Fruit fly (Drosophila melanogaster): Measurements from ENCODE around the gene nrv2.
A peak's percentile ranks its signal among the peaks of the same experiment; 100 is the strongest.

nrv2 gene

DNA sequence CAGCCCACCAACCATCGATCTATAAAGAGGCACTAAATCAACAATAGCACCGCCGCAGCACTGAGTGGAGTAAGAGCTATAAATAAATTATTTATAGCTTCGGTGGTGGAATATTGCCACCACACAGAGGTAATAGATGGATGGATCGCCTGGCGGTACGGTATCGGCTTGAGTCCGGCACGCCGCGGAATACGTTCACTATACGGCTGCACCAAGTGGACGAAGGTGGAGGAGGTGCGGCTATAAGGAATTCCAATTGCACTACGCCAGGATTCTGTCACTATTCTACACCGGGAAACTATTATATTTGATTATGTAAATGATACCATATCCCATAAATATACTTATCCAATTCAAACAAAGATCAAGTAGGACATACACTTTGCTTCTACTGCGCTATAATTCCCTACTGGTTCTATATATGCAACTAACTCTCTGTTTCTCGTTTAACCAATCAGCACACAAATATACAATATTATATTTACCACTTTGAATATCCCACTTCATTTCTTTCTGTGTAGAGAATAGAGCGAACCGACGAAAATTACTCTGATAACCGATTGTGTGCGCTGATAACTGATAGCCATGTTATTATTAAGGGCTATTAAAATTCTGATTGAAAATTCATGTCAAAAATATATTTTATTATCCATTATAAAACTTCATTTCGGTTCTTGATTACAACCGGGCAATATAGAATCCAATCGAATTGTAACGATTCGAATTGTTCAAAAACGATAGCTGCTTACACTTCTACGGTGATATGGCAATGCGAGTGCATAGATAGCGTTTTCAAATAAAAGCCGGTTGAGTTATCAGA is 20.8 kb upstream of the nrv2 start (continued):
- no peak for TF ChIP-seq nau (GFP tag; optimal IDR thresholded peaks at IDR 0.05)
- TF ChIP-seq CG12769 (tag; optimal IDR thresholded peaks at IDR 0.05): peak; percentile 14
- TF ChIP-seq CG17361 (GFP tag; IDR thresholded peaks at IDR 0.05): peak; percentile 63; the same call in 2 of the 3 replicates
- TF ChIP-seq tgo (GFP tag; IDR thresholded peaks at IDR 0.05): 0 out of 3 replicates have a peak, but pooled peaks have one; percentile 15
- TF ChIP-seq gt (GFP tag; IDR thresholded peaks at IDR 0.05): no peak
- no peak for TF ChIP-seq Asciz (GFP tag; optimal IDR thresholded peaks at IDR 0.05)
- TF ChIP-seq shn (GFP tag; optimal IDR thresholded peaks at IDR 0.05): no peak
- no peak for TF ChIP-seq ci (GFP tag; IDR thresholded peaks at IDR 0.05)
- TF ChIP-seq Hsf (GFP tag; optimal IDR thresholded peaks at IDR 0.05): peak; percentile 21
- peak; percentile 44 for TF ChIP-seq Sox102F (GFP tag; optimal IDR thresholded peaks at IDR 0.05)
- peak; percentile 37 for TF ChIP-seq bcd (GFP tag; optimal IDR thresholded peaks at IDR 0.05)
- TF ChIP-seq CG31441 (GFP tag; IDR thresholded peaks at IDR 0.05): peak; percentile 55
- TF ChIP-seq Gsc (GFP tag; IDR thresholded peaks at IDR 0.05): 0 out of 2 replicates have a peak, but pooled peaks have one; percentile 22
- no peak for TF ChIP-seq HmgD (GFP tag; optimal IDR thresholded peaks at IDR 0.05)
- TF ChIP-seq CG12391 (tag; optimal IDR thresholded peaks at IDR 0.05): peak; percentile 53
- TF ChIP-seq CkIIα-i1 (GFP tag; IDR thresholded peaks at IDR 0.05): no peak
- peak; percentile 9 for TF ChIP-seq CG9817 (tag; optimal IDR thresholded peaks at IDR 0.05)
- peak; percentile 28; the same call in 1 of the 2 replicates for TF ChIP-seq Xrp1 (GFP tag; IDR thresholded peaks at IDR 0.05)
- TF ChIP-seq pzg (GFP tag; optimal IDR thresholded peaks at IDR 0.05): no peak
- TF ChIP-seq Hr3 (GFP tag; optimal IDR thresholded peaks at IDR 0.05): peak; percentile 1
- TF ChIP-seq tx (GFP tag; optimal IDR thresholded peaks at IDR 0.05): peak; percentile 10
- no peak for TF ChIP-seq Dek (tag; optimal IDR thresholded peaks at IDR 0.05)
- peak; percentile 16; the same call in 1 of the 2 replicates for TF ChIP-seq wor (GFP tag; IDR thresholded peaks at IDR 0.05)
- no peak for TF ChIP-seq CG8478 (optimal IDR thresholded peaks at IDR 0.05)
- peak; percentile 52 for TF ChIP-seq CG2120 (GFP tag; optimal IDR thresholded peaks at IDR 0.05)
- no peak for TF ChIP-seq Scr (GFP tag; IDR thresholded peaks at IDR 0.05; ENCODE audit: partially characterized antibody)
- peak; percentile 83 for TF ChIP-seq salm (tag; optimal IDR thresholded peaks at IDR 0.05)
- TF ChIP-seq slbo (GFP tag; IDR thresholded peaks at IDR 0.05): peak; percentile 40; the same call in 1 of the 2 replicates
- TF ChIP-seq sens (GFP tag): peak; percentile 90
- peak in 1 of 2 experiments; percentile 55 for TF ChIP-seq bsh (GFP tag; optimal IDR thresholded peaks at IDR 0.05)
- TF ChIP-seq CG16815 (GFP tag; optimal IDR thresholded peaks at IDR 0.05): peak; percentile 36
- TF ChIP-seq Elba2 (GFP tag; optimal IDR thresholded peaks at IDR 0.05): no peak
- 0 out of 2 replicates have a peak, but pooled peaks have one; percentile 9 for TF ChIP-seq CG14667 (GFP tag; IDR thresholded peaks at IDR 0.05)
- peak; percentile 23 for TF ChIP-seq CG1603 (tag; optimal IDR thresholded peaks at IDR 0.05)
- no peak for TF ChIP-seq MTF-1 (GFP tag; optimal IDR thresholded peaks at IDR 0.05; ENCODE audit: borderline replicate concordance)
- TF ChIP-seq Aef1 (GFP tag; IDR thresholded peaks at IDR 0.05): no peak
- TF ChIP-seq Pdp1 (GFP tag; optimal IDR thresholded peaks at IDR 0.05): peak in 1 of 2 experiments; percentile 26
- TF ChIP-seq CG18476 (GFP tag; optimal IDR thresholded peaks at IDR 0.05): peak; percentile 23
- TF ChIP-seq Dip3 (GFP tag; optimal IDR thresholded peaks at IDR 0.05): peak; percentile 21
- TF ChIP-seq Meics (GFP tag; optimal IDR thresholded peaks at IDR 0.05): peak; percentile 35
- TF ChIP-seq CG31224 (GFP tag; IDR thresholded peaks at IDR 0.05): 0 out of 2 replicates have a peak, but pooled peaks have one; percentile 25
- no peak for TF ChIP-seq rib (GFP tag; IDR thresholded peaks at IDR 0.05)
- TF ChIP-seq CG16863 (GFP tag; optimal IDR thresholded peaks at IDR 0.05): peak; percentile 28
- TF ChIP-seq CG18011 (GFP tag; optimal IDR thresholded peaks at IDR 0.05): no peak
- TF ChIP-seq CG7839 (tag; optimal IDR thresholded peaks at IDR 0.05): peak; percentile 49
- TF ChIP-seq CG12155 (GFP tag; optimal IDR thresholded peaks at IDR 0.05): peak; percentile 19
- TF ChIP-seq prd (optimal IDR thresholded peaks at IDR 0.05): no peak
- TF ChIP-seq prd (GFP tag; IDR thresholded peaks at IDR 0.05): peak; percentile 42; the same call in 1 of the 3 replicates
- TF ChIP-seq CG6689 (GFP tag; IDR thresholded peaks at IDR 0.05): peak; percentile 40; the same call in 1 of the 2 replicates
